Worm (Caenorhabditis elegans) whole organism, mixed stage, embryonic: ENCODE results near the gene unc-51.

Source experiments
- M03D4.4 ChIP-seq: sonication (generic microtip); optimal IDR thresholded peaks from 2 replicates; lab custom pipeline; 2017; ENCODE audit warnings: mild to moderate bottlenecking, missing genetic modification characterization, missing compliant biosample characterization
- bed-3 ChIP-seq: fragments of 200-800 bp; sonication (Bioruptor generic); optimal IDR thresholded peaks from 3 replicates; lab custom pipeline; 2018; ENCODE audit warnings: mild to moderate bottlenecking, missing genetic modification characterization, moderate library complexity, missing compliant biosample characterization
- blmp-1 ChIP-seq: fragments of 150-350 bp; optimal IDR thresholded peaks from 2 replicates; lab custom pipeline; 2014; ENCODE audit warnings: missing biosample characterization, missing genetic modification characterization
- ceh-39 ChIP-seq: fragments of 150-350 bp; optimal IDR thresholded peaks from 2 replicates; lab custom pipeline; 2014; ENCODE audit warnings: missing biosample characterization, missing genetic modification characterization
- ceh-83 ChIP-seq: fragments of 200-800 bp; sonication (Bioruptor generic); optimal IDR thresholded peaks from 2 replicates; lab custom pipeline; 2018; ENCODE audit warnings: mild to moderate bottlenecking, missing genetic modification characterization, missing compliant biosample characterization
- ces-1 ChIP-seq: fragments of 150-350 bp; optimal IDR thresholded peaks from 2 replicates; lab custom pipeline; 2014; ENCODE audit warnings: missing biosample characterization, missing genetic modification reagents, missing genetic modification characterization
- cnd-1 ChIP-seq: fragments of 200-800 bp; sonication (Bioruptor generic); optimal IDR thresholded peaks from 2 replicates; lab custom pipeline; 2018; ENCODE audit warnings: mild to moderate bottlenecking, missing genetic modification characterization, missing compliant biosample characterization
- elt-1 ChIP-seq: sonication (generic microtip); optimal IDR thresholded peaks from 2 replicates; lab custom pipeline; 2017; ENCODE audit warnings: missing genetic modification characterization, mild to moderate bottlenecking, missing compliant biosample characterization, antibody characterized with exemption, moderate library complexity, borderline replicate concordance; ENCODE audit not compliant: insufficient read depth
- elt-3 ChIP-seq: fragments of 150-350 bp; optimal IDR thresholded peaks from 2 replicates; lab custom pipeline; 2014; ENCODE audit warnings: missing biosample characterization, missing genetic modification characterization
- flh-1 ChIP-seq: fragments of 200-800 bp; sonication (Bioruptor generic); optimal IDR thresholded peaks from 2 replicates; lab custom pipeline; 2018; ENCODE audit warnings: mild to moderate bottlenecking, missing genetic modification characterization, moderate library complexity, missing compliant biosample characterization
- ham-2 ChIP-seq: fragments of 200-800 bp; sonication (Bioruptor generic); optimal IDR thresholded peaks from 2 replicates; lab custom pipeline; 2018; ENCODE audit warnings: mild to moderate bottlenecking, missing genetic modification characterization, missing compliant biosample characterization
- hlh-1 ChIP-seq: fragments of 150-350 bp; optimal IDR thresholded peaks from 2 replicates; lab custom pipeline; 2014; ENCODE audit warnings: missing biosample characterization, missing genetic modification reagents, missing genetic modification characterization
- lin-13 ChIP-seq: fragments of 150-350 bp; optimal IDR thresholded peaks from 2 replicates; lab custom pipeline; 2014; ENCODE audit warnings: missing biosample characterization, missing genetic modification characterization
- lsy-2 ChIP-seq: fragments of 150-350 bp; optimal IDR thresholded peaks from 2 replicates; lab custom pipeline; 2014; ENCODE audit warnings: missing biosample characterization, missing genetic modification characterization
- mab-5 ChIP-seq: fragments of 150-350 bp; optimal IDR thresholded peaks from 2 replicates; lab custom pipeline; 2014; ENCODE audit warnings: missing biosample characterization, missing genetic modification characterization
- mep-1 ChIP-seq: fragments of 150-350 bp; optimal IDR thresholded peaks from 2 replicates; lab custom pipeline; 2017; ENCODE audit warnings: missing biosample characterization, missing genetic modification reagents, missing genetic modification characterization, inconsistent platforms
- nhr-2 ChIP-seq: fragments of 150-350 bp; optimal IDR thresholded peaks from 2 replicates; lab custom pipeline; 2014; ENCODE audit warnings: missing biosample characterization, missing genetic modification characterization
- nhr-76 ChIP-seq: sonication (generic microtip); optimal IDR thresholded peaks from 2 replicates; lab custom pipeline; 2017; ENCODE audit warnings: missing biosample characterization, missing genetic modification characterization
- pha-4 ChIP-seq: fragments of 150-350 bp; optimal IDR thresholded peaks from 2 replicates; lab custom pipeline; 2018; ENCODE audit warnings: missing biosample characterization, missing genetic modification reagents, missing genetic modification characterization
- sem-2 ChIP-seq: fragments of 200-800 bp; sonication (Bioruptor generic); optimal IDR thresholded peaks from 2 replicates; lab custom pipeline; 2018; ENCODE audit warnings: mild to moderate bottlenecking, missing genetic modification characterization, missing compliant biosample characterization
- sptf-1 ChIP-seq: sonication (generic microtip); optimal IDR thresholded peaks from 2 replicates; lab custom pipeline; 2017; ENCODE audit warnings: mild to moderate bottlenecking, missing genetic modification characterization, moderate library complexity, missing compliant biosample characterization
- tbx-8 ChIP-seq: fragments of 200-800 bp; sonication (Bioruptor generic); optimal IDR thresholded peaks from 2 replicates; lab custom pipeline; 2018; ENCODE audit warnings: mild to moderate bottlenecking, missing genetic modification characterization, moderate library complexity, missing compliant biosample characterization
- unc-120 ChIP-seq: sonication (generic microtip); optimal IDR thresholded peaks from 2 replicates; lab custom pipeline; 2017; ENCODE audit warnings: missing genetic modification characterization, missing compliant biosample characterization; ENCODE audit not compliant: poor library complexity, severe bottlenecking
- unc-39 ChIP-seq: fragments of 150-350 bp; optimal IDR thresholded peaks from 2 replicates; lab custom pipeline; 2014; ENCODE audit warnings: missing biosample characterization, missing genetic modification characterization
- unc-62 ChIP-seq: fragments of 150-350 bp; optimal IDR thresholded peaks from 2 replicates; lab custom pipeline; 2014; ENCODE audit warnings: missing biosample characterization, missing genetic modification reagents, missing genetic modification characterization
- zip-8 ChIP-seq: fragments of 150-350 bp; optimal IDR thresholded peaks from 2 replicates; lab custom pipeline; 2014; ENCODE audit warnings: missing biosample characterization, missing genetic modification characterization
- ztf-11 ChIP-seq: fragments of 150-350 bp; optimal IDR thresholded peaks from 2 replicates; lab custom pipeline; 2014; ENCODE audit warnings: missing biosample characterization, missing genetic modification characterization

The unc-51 gene

DNA sequence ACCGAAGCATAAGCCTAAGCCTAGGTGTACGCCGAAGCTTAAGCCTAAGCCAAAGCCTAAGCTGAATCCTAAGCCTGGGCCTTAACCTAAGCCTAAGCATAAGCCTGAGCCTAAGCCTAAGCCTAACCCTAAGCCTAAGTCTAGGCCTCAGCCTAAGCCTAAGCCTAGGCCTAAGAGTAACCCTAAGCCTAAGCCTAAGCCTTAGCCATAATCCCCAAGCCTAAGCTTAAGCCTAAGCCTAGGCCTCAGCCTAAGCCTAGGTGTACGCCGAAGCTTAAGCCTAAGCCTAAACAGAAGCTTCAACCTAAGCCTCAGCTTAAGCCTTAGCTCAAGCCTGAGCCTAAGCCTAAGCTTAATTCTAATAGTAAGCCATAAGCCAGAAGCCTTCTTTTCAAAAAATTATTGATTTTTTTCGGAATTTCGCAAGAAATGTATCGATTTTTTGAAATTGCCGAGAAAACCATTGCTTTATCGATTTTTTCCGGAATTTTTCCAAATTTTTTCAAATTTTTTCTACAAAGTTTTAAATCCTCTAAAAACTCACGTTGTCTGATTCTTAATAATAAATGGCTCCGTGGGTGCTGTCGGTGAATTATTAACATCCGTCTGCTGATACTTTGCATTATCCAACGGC, 6.0 kb downstream of the unc-51 start:
- TF ChIP-seq ceh-83 (GFP tag; lab: Kevin White, UChicago), result no peak
- TF ChIP-seq cnd-1 (tag; lab: Kevin White, UChicago), result no peak
- TF ChIP-seq elt-1, result no peak
- no peak for TF ChIP-seq lin-13
- TF ChIP-seq ham-2 (GFP tag; lab: Kevin White, UChicago), result peak; percentile 62

DNA sequence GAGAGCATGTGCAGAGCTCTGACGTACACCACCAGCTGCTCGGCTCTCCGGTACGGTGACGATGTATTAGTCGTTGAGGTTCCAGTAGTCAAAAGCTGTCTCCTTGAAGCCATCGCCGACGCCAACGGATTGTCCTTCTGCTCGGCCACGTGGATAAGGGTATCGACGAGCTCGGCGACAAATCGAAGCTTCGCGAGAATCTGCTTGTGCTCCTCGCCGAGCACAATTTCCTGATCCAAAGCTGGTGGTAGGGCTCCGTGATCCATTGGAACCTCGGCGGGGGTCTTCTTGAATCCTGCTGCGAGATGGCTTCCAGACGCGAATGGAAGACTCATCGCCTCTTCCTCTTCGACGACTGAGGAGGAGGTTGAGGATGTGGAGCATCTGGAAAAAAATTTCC, 6.8 kb downstream of the unc-51 start:
- TF ChIP-seq tbx-8 (GFP tag; lab: Kevin White, UChicago) (no peak), ztf-11 (no peak), mep-1 (tag; lab: Kevin White, UChicago) (no peak), ham-2 (GFP tag; lab: Kevin White, UChicago) (no peak), bed-3 (no peak), lin-13 (no peak), unc-120 (tag; lab: Kevin White, UChicago) (no peak), pha-4 (tag; lab: Kevin White, UChicago) (no peak), blmp-1 (tag; lab: Kevin White, UChicago) (no peak), elt-1 (no peak)

DNA sequence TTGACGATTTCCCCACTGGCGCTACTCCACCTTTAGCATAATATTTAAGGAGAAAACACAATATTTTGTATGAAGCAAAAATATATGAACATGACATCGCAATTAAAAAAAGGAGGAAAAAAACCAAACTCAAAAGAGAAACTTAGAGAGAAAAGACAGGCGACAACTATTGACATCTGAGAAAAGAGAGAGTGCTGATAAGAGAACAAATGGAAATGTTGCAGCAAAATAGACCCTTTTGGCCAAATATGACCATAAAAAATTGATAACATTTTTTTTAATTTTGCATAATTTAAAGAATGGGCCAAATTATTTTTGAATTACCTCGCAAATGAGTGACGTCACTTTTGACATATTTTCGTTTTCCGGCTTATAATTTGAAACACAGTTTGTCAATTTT, 9.6 kb downstream of the unc-51 start:
- TF ChIP-seq blmp-1 (tag; lab: Kevin White, UChicago), result no peak
- TF ChIP-seq ztf-11, result no peak
- TF ChIP-seq cnd-1 (tag; lab: Kevin White, UChicago), result no peak
- no peak for TF ChIP-seq ceh-83 (GFP tag; lab: Kevin White, UChicago)
- no peak for TF ChIP-seq mab-5
- no peak for TF ChIP-seq unc-62 (GFP tag; lab: Kevin White, UChicago)
- TF ChIP-seq bed-3, result no peak
- no peak for TF ChIP-seq M03D4.4
- no peak for TF ChIP-seq sem-2
- TF ChIP-seq elt-1, result no peak
- TF ChIP-seq nhr-2 (tag; lab: Kevin White, UChicago), result no peak
- no peak for TF ChIP-seq unc-120 (tag; lab: Kevin White, UChicago)
- no peak for TF ChIP-seq pha-4 (tag; lab: Kevin White, UChicago)
- TF ChIP-seq, all 35 proteins: peak for 0

DNA sequence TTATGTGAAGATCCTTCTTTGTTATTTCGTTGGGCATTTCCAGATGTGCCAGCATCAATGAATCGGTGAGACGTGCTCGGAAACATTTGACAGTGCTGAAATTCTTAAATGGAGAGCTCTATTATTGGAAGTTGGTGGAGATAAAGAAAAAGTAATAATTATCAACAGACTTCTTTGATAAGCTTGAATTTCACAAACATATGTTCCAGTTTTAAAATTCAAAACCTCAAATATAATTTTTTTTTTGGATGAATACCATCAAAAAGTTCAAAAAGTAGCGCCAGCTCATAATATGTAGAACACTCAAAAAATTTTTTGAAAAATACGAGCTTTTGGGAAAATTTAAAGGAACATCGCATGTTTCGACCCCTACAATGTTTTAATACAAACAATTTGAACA, 10.2 kb downstream of the unc-51 start, which contains the start of gene Y60A3A.25:
Gene Y60A3A.25, minus strand, starts transcription at position 101 of the 400 bp plus-strand sequence.
- no peak for TF ChIP-seq unc-39 (tag; lab: Kevin White, UChicago)

DNA sequence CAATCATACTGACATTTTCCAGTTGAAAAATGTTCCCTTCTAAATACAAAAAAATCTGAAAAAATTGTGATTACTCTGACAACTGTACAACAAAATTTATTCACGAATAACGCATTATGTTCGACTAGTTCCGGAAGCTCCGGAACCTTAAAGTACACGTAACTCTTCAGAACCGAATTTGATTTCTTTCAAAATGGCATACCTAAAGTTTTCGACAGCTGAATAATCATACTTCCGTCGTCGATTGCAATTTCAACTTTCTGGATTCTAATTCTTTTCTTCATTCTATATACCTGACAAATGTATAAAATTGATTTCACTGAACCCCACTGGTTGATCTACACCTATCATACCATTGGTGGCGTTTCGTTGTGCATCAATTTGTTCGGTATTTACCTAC, 16.6 kb downstream of the unc-51 start, which contains the start of gene sri-67:
Gene sri-67, plus strand, starts transcription at position 301 of the 400 bp plus-strand sequence.
- TF ChIP-seq mab-5, result no peak
- no peak for TF ChIP-seq flh-1 (GFP tag; lab: Kevin White, UChicago)

DNA sequence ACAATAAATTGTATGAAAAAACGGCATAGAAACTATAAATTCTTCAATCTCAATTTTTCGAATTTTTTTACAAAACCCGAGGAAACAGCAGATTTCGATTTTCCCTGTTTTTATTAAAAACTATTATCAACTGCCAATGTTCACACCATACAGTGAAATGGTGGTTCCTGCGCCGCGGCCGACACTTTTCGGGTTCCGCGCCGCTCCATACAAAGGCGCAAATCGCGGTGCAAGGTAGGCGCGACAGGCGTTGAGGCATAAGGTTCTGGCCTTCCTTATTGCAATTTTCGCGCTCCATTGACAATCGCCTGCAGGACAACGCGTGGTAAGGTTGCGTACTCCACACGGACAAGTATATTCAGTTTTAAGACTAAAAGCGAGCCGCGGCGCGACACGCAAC, 17.5 kb downstream of the unc-51 start:
- no peak for TF ChIP-seq sptf-1 (tag; lab: Kevin White, UChicago)
- no peak for TF ChIP-seq bed-3
- TF ChIP-seq zip-8 (tag; lab: Kevin White, UChicago), result no peak
- no peak for TF ChIP-seq elt-1
- no peak for TF ChIP-seq flh-1 (GFP tag; lab: Kevin White, UChicago)
- TF ChIP-seq ham-2 (GFP tag; lab: Kevin White, UChicago), result no peak
- TF ChIP-seq hlh-1 (tag; lab: Kevin White, UChicago), result no peak
- no peak for TF ChIP-seq tbx-8 (GFP tag; lab: Kevin White, UChicago)
- no peak for TF ChIP-seq sem-2
- no peak for TF ChIP-seq unc-39 (tag; lab: Kevin White, UChicago)
- TF ChIP-seq ceh-39 (tag; lab: Kevin White, UChicago), result no peak
- TF ChIP-seq pha-4 (tag; lab: Kevin White, UChicago), result no peak
- no peak for TF ChIP-seq cnd-1 (tag; lab: Kevin White, UChicago)
- TF ChIP-seq elt-3 (tag; lab: Kevin White, UChicago), result no peak
- no peak for TF ChIP-seq mab-5
- no peak for TF ChIP-seq lsy-2
- TF ChIP-seq blmp-1 (tag; lab: Kevin White, UChicago), result no peak
- TF ChIP-seq unc-62 (GFP tag; lab: Kevin White, UChicago), result no peak

DNA sequence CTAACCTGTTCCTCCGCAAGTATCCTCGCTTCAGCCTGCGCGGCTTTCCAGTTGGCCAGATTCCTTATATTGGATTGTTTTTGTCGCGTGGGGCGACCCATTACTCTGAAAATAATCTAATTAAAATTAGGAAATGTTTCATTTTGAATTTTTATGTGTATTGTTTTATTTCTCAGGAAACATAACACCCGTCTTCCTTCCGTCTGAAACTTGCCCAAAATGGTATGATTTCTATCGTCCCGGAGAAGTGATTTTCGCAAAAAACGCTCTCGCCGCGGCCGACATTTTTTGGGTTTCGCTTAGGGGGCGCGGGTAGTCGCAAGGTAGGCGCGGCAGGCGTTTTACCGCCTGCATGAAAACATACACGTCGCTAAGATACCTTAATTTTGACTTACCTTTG, 18.1 kb downstream of the unc-51 start, which contains the start of gene clec-260:
Gene clec-260, minus strand, starts transcription at position 101 of the 400 bp plus-strand sequence.
- TF ChIP-seq unc-120 (tag; lab: Kevin White, UChicago), result no peak
- TF ChIP-seq nhr-76 (tag; lab: Kevin White, UChicago), result no peak
- no peak for TF ChIP-seq ceh-83 (GFP tag; lab: Kevin White, UChicago)
- no peak for TF ChIP-seq cnd-1 (tag; lab: Kevin White, UChicago)
- no peak for TF ChIP-seq nhr-2 (tag; lab: Kevin White, UChicago)
- no peak for TF ChIP-seq unc-39 (tag; lab: Kevin White, UChicago)
- TF ChIP-seq M03D4.4, result no peak
- no peak for TF ChIP-seq ces-1
- TF ChIP-seq, all 35 proteins: peak for 0
